Fruit fly (Drosophila melanogaster) whole organism, embryonic: ENCODE results near the gene Sirup.
A peak's percentile ranks its signal among the peaks of the same experiment; 100 is the strongest.

Experiments
- Asciz ChIP-seq: fragments of 200-800 bp; sonication (Bioruptor generic); optimal IDR thresholded peaks from 2 replicates; lab custom pipeline; 2017; ENCODE audit warnings: missing biosample characterization, mild to moderate bottlenecking, missing genetic modification characterization, missing genetic modification reagents
- B-H1 ChIP-seq: fragments of 200-800 bp; sonication (Bioruptor generic); IDR thresholded peaks from 3 replicates; pipeline ENCODE4 v1.3.6; 2022; ENCODE audit warnings: missing biosample characterization, missing genetic modification characterization
- BEAF-32 ChIP-seq: fragments of 200-800 bp; sonication (Bioruptor generic); optimal IDR thresholded peaks from 3 replicates; lab custom pipeline; 2017; ENCODE audit warnings: missing biosample characterization, missing genetic modification characterization, mild to moderate bottlenecking, moderate library complexity, missing genetic modification reagents
- Bgb ChIP-seq: fragments of 200-800 bp; sonication (Bioruptor generic); IDR thresholded peaks from 2 replicates; pipeline ENCODE4 v1.3.6; 2022; ENCODE audit warnings: missing biosample characterization, missing genetic modification characterization; ENCODE audit not compliant: partially characterized antibody
- CG10321 ChIP-seq: fragments of 200-800 bp; sonication (Bioruptor generic); IDR thresholded peaks from 2 replicates; pipeline ENCODE4 v1.3.6; 2022; ENCODE audit warnings: missing biosample characterization, missing genetic modification characterization
- CG1602 ChIP-seq: fragments of 200-800 bp; sonication (Bioruptor generic); optimal IDR thresholded peaks from 3 replicates; lab custom pipeline; 2016; ENCODE audit warnings: missing biosample characterization, missing genetic modification characterization
- CG1647 ChIP-seq: fragments of 200-800 bp; sonication (Bioruptor generic); optimal IDR thresholded peaks from 3 replicates; lab custom pipeline; 2016; ENCODE audit warnings: missing biosample characterization, missing genetic modification characterization
- CG16779 ChIP-seq: fragments of 200-800 bp; sonication (Bioruptor generic); IDR thresholded peaks from 2 replicates; pipeline ENCODE4 v1.3.6; 2022; ENCODE audit warnings: missing biosample characterization, missing genetic modification characterization
- CG17361 ChIP-seq: fragments of 200-800 bp; sonication (Bioruptor generic); IDR thresholded peaks from 3 replicates; pipeline ENCODE4 v1.3.6; 2022; ENCODE audit warnings: missing biosample characterization, missing genetic modification characterization
- CG17802 ChIP-seq: fragments of 200-800 bp; sonication (Bioruptor generic); optimal IDR thresholded peaks from 2 replicates; lab custom pipeline; 2018; ENCODE audit warnings: missing biosample characterization, mild to moderate bottlenecking, missing genetic modification characterization, moderate library complexity
- CG2889 ChIP-seq: fragments of 200-800 bp; sonication (Bioruptor generic); IDR thresholded peaks from 3 replicates; pipeline ENCODE4 v1.3.6; 2022; ENCODE audit warnings: missing biosample characterization, missing genetic modification characterization
- CG31224 ChIP-seq: fragments of 200-800 bp; sonication (Bioruptor generic); IDR thresholded peaks from 2 replicates; pipeline ENCODE4 v1.3.6; 2022; ENCODE audit warnings: missing biosample characterization, missing genetic modification characterization
- CG31388 ChIP-seq: fragments of 200-800 bp; sonication (Bioruptor generic); optimal IDR thresholded peaks from 2 replicates; lab custom pipeline; 2016; ENCODE audit warnings: missing biosample characterization, missing genetic modification characterization
- CG32532 ChIP-seq: fragments of 200-800 bp; sonication (Bioruptor generic); IDR thresholded peaks from 2 replicates; pipeline ENCODE4 v1.3.6; 2022; ENCODE audit warnings: missing biosample characterization, missing genetic modification characterization
- CG3838 ChIP-seq: fragments of 200-800 bp; sonication (Bioruptor generic); optimal IDR thresholded peaks from 3 replicates; lab custom pipeline; 2016; ENCODE audit warnings: missing biosample characterization, missing genetic modification characterization
- CG5180 ChIP-seq: fragments of 200-800 bp; sonication (Bioruptor generic); optimal IDR thresholded peaks from 3 replicates; lab custom pipeline; 2017; ENCODE audit warnings: missing biosample characterization, missing genetic modification characterization, mild to moderate bottlenecking, moderate library complexity, missing genetic modification reagents
- CG6272 ChIP-seq: fragments of 200-800 bp; sonication (Bioruptor generic); IDR thresholded peaks from 2 replicates; pipeline ENCODE4 v1.3.6; 2022; ENCODE audit warnings: missing biosample characterization, missing genetic modification characterization
- CG7928 ChIP-seq: fragments of 200-800 bp; sonication (Bioruptor generic); optimal IDR thresholded peaks from 2 replicates; lab custom pipeline; 2017; ENCODE audit warnings: missing biosample characterization, mild to moderate bottlenecking, missing genetic modification characterization
- Dek ChIP-seq: fragments of 200-800 bp; sonication (Bioruptor generic); optimal IDR thresholded peaks from 3 replicates; lab custom pipeline; 2019; ENCODE audit warnings: missing biosample characterization, mild to moderate bottlenecking, missing genetic modification characterization, moderate library complexity
- Doc3 ChIP-seq: fragments of 200-800 bp; sonication (Bioruptor generic); IDR thresholded peaks from 3 replicates; pipeline ENCODE4 v1.3.6; 2022; ENCODE audit warnings: missing biosample characterization, missing genetic modification characterization; ENCODE audit not compliant: partially characterized antibody
- Fer2 ChIP-seq: fragments of 200-800 bp; sonication (Bioruptor generic); optimal IDR thresholded peaks from 2 replicates; lab custom pipeline; 2018; ENCODE audit warnings: missing biosample characterization, mild to moderate bottlenecking, missing genetic modification characterization, moderate library complexity
- GATAe ChIP-seq: fragments of 200-800 bp; sonication (Bioruptor generic); conservative IDR thresholded peaks from 2 replicates; pipeline ENCODE4 v1.3.6; 2022; ENCODE audit warnings: missing biosample characterization, missing genetic modification characterization
- HmgZ ChIP-seq: fragments of 200-800 bp; sonication (Bioruptor generic); optimal IDR thresholded peaks from 2 replicates; lab custom pipeline; 2018; ENCODE audit warnings: missing biosample characterization, mild to moderate bottlenecking, missing genetic modification characterization
- Hsf ChIP-seq: fragments of 200-800 bp; sonication (Bioruptor generic); optimal IDR thresholded peaks from 3 replicates; lab custom pipeline; 2016; ENCODE audit warnings: missing biosample characterization, missing genetic modification characterization
- Max ChIP-seq: fragments of 200-800 bp; sonication (Bioruptor generic); optimal IDR thresholded peaks from 2 replicates; lab custom pipeline; 2016; ENCODE audit warnings: missing biosample characterization, mild to moderate bottlenecking, missing genetic modification characterization
- NC2β ChIP-seq: fragments of 200-800 bp; sonication (Bioruptor generic); optimal IDR thresholded peaks from 2 replicates; lab custom pipeline; 2016; ENCODE audit warnings: missing biosample characterization, missing genetic modification characterization
- Opbp ChIP-seq: fragments of 200-800 bp; sonication (Bioruptor generic); IDR thresholded peaks from 3 replicates; pipeline ENCODE4 v1.3.6; 2022; ENCODE audit warnings: missing biosample characterization, missing genetic modification characterization; ENCODE audit not compliant: partially characterized antibody
- Poxn ChIP-seq: fragments of 200-800 bp; sonication (Bioruptor generic); IDR thresholded peaks from 2 replicates; pipeline ENCODE4 v1.3.6; 2022; ENCODE audit warnings: missing biosample characterization, missing genetic modification characterization
- Spps ChIP-seq: fragments of 200-800 bp; sonication (Bioruptor generic); optimal IDR thresholded peaks from 2 replicates; lab custom pipeline; 2018; ENCODE audit warnings: missing biosample characterization, mild to moderate bottlenecking, missing genetic modification characterization
- Vsx1 ChIP-seq: fragments of 200-800 bp; sonication (Bioruptor generic); optimal IDR thresholded peaks from 2 replicates; lab custom pipeline; 2017; ENCODE audit warnings: missing biosample characterization, mild to moderate bottlenecking, missing genetic modification characterization, missing genetic modification reagents
- ato ChIP-seq: fragments of 200-800 bp; sonication (Bioruptor generic); IDR thresholded peaks from 2 replicates; pipeline ENCODE4 v1.3.6; 2022; ENCODE audit warnings: missing biosample characterization, missing genetic modification characterization; ENCODE audit not compliant: partially characterized antibody
- chinmo ChIP-seq: fragments of 200-800 bp; sonication (Bioruptor generic); IDR thresholded peaks from 4 replicates; pipeline ENCODE4 v1.3.6; 2022; ENCODE audit warnings: missing biosample characterization, missing genetic modification characterization; ENCODE audit not compliant: partially characterized antibody
- disco-r ChIP-seq: fragments of 200-800 bp; sonication (Bioruptor generic); optimal IDR thresholded peaks from 2 replicates; lab custom pipeline; 2016; ENCODE audit warnings: missing biosample characterization, missing genetic modification characterization
- ems ChIP-seq: fragments of 200-800 bp; sonication (Bioruptor generic); optimal IDR thresholded peaks from 3 replicates; lab custom pipeline; 2016; ENCODE audit warnings: missing biosample characterization, missing genetic modification characterization
- gem ChIP-seq: fragments of 200-800 bp; sonication (Bioruptor generic); optimal IDR thresholded peaks from 2 replicates; lab custom pipeline; 2019; ENCODE audit warnings: missing biosample characterization, mild to moderate bottlenecking, missing genetic modification characterization, moderate library complexity
- gt ChIP-seq: fragments of 200-800 bp; sonication (Bioruptor generic); IDR thresholded peaks from 2 replicates; pipeline ENCODE4 v1.3.6; 2022; ENCODE audit warnings: missing biosample characterization, missing genetic modification characterization
- ind ChIP-seq: fragments of 200-800 bp; sonication (Bioruptor generic); optimal IDR thresholded peaks from 3 replicates; lab custom pipeline; 2016; ENCODE audit warnings: missing biosample characterization, missing genetic modification characterization
- lilli ChIP-seq: fragments of 200-800 bp; sonication (Bioruptor generic); optimal IDR thresholded peaks from 3 replicates; lab custom pipeline; 2016; ENCODE audit warnings: missing biosample characterization, missing genetic modification characterization
- nmo ChIP-seq: fragments of 200-800 bp; sonication (Bioruptor generic); optimal IDR thresholded peaks from 2 replicates; lab custom pipeline; 2018; ENCODE audit warnings: missing biosample characterization, mild to moderate bottlenecking, missing genetic modification characterization, moderate library complexity
- odd ChIP-seq: fragments of 200-800 bp; sonication (Bioruptor generic); optimal IDR thresholded peaks from 2 replicates; lab custom pipeline; 2017; ENCODE audit warnings: missing biosample characterization, mild to moderate bottlenecking, missing genetic modification characterization
- ranshi ChIP-seq: fragments of 200-800 bp; sonication (Bioruptor generic); IDR thresholded peaks from 2 replicates; pipeline ENCODE4 v1.3.6; 2022; ENCODE audit warnings: missing biosample characterization, missing genetic modification characterization
- repo ChIP-seq: fragments of 200-800 bp; sonication (Bioruptor generic); optimal IDR thresholded peaks from 2 replicates; lab custom pipeline; 2016; ENCODE audit warnings: missing biosample characterization, missing genetic modification characterization
- salm ChIP-seq: fragments of 200-800 bp; sonication (Bioruptor generic); optimal IDR thresholded peaks from 2 replicates; lab custom pipeline; 2018; ENCODE audit warnings: missing biosample characterization, mild to moderate bottlenecking, missing genetic modification characterization
- sens ChIP-seq: fragments of 200-800 bp; sonication (Bioruptor generic); peaks from one replicate; lab custom pipeline; 2016; ENCODE audit warnings: missing biosample characterization, missing genetic modification characterization
- slbo ChIP-seq: fragments of 200-800 bp; sonication (Bioruptor generic); IDR thresholded peaks from 2 replicates; pipeline ENCODE4 v1.3.6; 2022; ENCODE audit warnings: missing biosample characterization, missing genetic modification characterization
- tio ChIP-seq: fragments of 200-800 bp; sonication (Bioruptor generic); optimal IDR thresholded peaks from 2 replicates; lab custom pipeline; 2017; ENCODE audit warnings: missing biosample characterization, missing genetic modification characterization, inconsistent platforms
- unc-4 ChIP-seq: fragments of 200-800 bp; sonication (Bioruptor generic); IDR thresholded peaks from 2 replicates; pipeline ENCODE4 v1.3.6; 2022; ENCODE audit warnings: missing biosample characterization, missing genetic modification characterization; ENCODE audit not compliant: partially characterized antibody
- unpg ChIP-seq: fragments of 200-800 bp; sonication (Bioruptor generic); optimal IDR thresholded peaks from 3 replicates; lab custom pipeline; 2018; ENCODE audit warnings: missing biosample characterization, mild to moderate bottlenecking, missing genetic modification characterization, moderate library complexity
- zen2 ChIP-seq: fragments of 200-800 bp; sonication (Bioruptor generic); IDR thresholded peaks from 3 replicates; pipeline ENCODE4 v1.3.6; 2022; ENCODE audit warnings: missing biosample characterization, missing genetic modification characterization; ENCODE audit not compliant: partially characterized antibody

Sirup gene

DNA sequence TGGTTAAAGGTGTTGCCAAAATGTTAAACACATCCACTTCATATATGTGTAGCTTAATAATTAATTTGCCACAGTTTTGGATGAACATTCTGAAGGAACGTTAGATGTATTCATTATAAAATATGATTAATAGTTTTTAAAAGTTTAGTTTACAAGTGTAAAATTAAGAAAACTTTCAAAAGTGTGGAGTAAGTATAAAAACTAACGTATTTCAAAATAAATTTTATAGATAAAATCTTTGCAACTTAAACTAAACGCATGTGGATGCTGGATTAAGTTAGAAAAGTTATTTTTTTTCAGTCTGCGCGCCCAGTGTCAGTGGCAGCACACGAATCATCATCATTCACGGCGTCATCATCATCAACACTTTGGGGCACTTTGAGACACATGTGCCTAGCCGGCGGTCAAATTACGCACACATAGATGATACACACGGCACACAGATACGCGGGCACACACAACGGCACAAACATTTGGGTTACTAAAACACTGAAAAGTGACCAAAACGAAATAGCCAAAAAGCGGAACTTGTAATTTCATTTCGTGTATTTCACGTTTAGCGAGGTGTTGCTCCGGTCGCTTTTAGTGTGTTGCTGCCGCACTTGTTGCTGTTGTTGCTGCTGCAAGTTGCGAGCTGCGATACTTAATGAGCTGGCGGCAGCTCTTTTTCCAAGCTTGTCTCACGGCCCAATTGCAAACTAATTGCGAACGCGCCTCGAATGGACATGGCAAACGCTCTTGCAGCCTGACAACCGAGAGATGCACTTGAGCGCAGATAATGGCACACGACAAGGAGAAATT is 41.4 kb upstream of the Sirup start (continued):
- TF ChIP-seq unc-4 (GFP tag; lab: Robert Waterston, UW) = no peak
- no peak for TF ChIP-seq gt (GFP tag; lab: Robert Waterston, UW)
- no peak for TF ChIP-seq CG6272 (GFP tag; lab: Robert Waterston, UW)
- TF ChIP-seq gem (tag; lab: Kevin White, UChicago) = peak; percentile 70
- no peak for TF ChIP-seq NC2β (GFP tag; lab: Kevin White, UChicago)
- no peak for TF ChIP-seq CG1647 (GFP tag; lab: Kevin White, UChicago)
- peak; percentile 18 for TF ChIP-seq salm (tag; lab: Kevin White, UChicago)
- TF ChIP-seq Hsf (GFP tag; lab: Kevin White, UChicago) = peak; percentile 32
- TF ChIP-seq ranshi = peak; percentile 47; the same call in 1 of the 2 replicates
- no peak for TF ChIP-seq HmgZ (tag; lab: Kevin White, UChicago)
- TF ChIP-seq CG16779 = no peak
- TF ChIP-seq Bgb = no peak
- TF ChIP-seq B-H1 = no peak
- TF ChIP-seq nmo (GFP tag; lab: Kevin White, UChicago) = peak; percentile 62
- TF ChIP-seq CG1602 (GFP tag; lab: Kevin White, UChicago) = peak; percentile 26
- TF ChIP-seq odd (GFP tag; lab: Kevin White, UChicago) = peak; percentile 78
- peak; percentile 6 for TF ChIP-seq Max (GFP tag; lab: Kevin White, UChicago)
- peak; percentile 46 for TF ChIP-seq Asciz
- TF ChIP-seq Fer2 (tag; lab: Kevin White, UChicago) = no peak
- TF ChIP-seq Spps (tag; lab: Kevin White, UChicago) = no peak
- peak; percentile 67; the same call in 2 of the 3 replicates for TF ChIP-seq CG17361 (GFP tag; lab: Robert Waterston, UW)
- no peak for TF ChIP-seq CG17802 (tag; lab: Kevin White, UChicago)
- no peak for TF ChIP-seq ato (GFP tag; lab: Robert Waterston, UW)
- TF ChIP-seq GATAe (GFP tag; lab: Robert Waterston, UW) = no peak
- TF ChIP-seq Poxn (GFP tag; lab: Robert Waterston, UW) = no peak
- TF ChIP-seq CG3838 = no peak
- TF ChIP-seq CG2889 (GFP tag; lab: Robert Waterston, UW) = no peak
- peak; percentile 10 for TF ChIP-seq Vsx1 (GFP tag; lab: Kevin White, UChicago)
- peak; percentile 91 for TF ChIP-seq sens (GFP tag; lab: Kevin White, UChicago)
- TF ChIP-seq tio (GFP tag; lab: Kevin White, UChicago) = no peak
- no peak for TF ChIP-seq Opbp (GFP tag; lab: Robert Waterston, UW)
- TF ChIP-seq CG32532 (GFP tag; lab: Robert Waterston, UW) = no peak; the same call in 1 of the 2 replicates
- no peak for TF ChIP-seq repo (GFP tag; lab: Kevin White, UChicago)
- TF ChIP-seq chinmo (GFP tag; lab: Robert Waterston, UW) = peak; percentile 72; the same call in 1 of the 4 replicates
- TF ChIP-seq CG7928 = no peak
- TF ChIP-seq CG5180 (GFP tag; lab: Kevin White, UChicago) = peak; percentile 18
- TF ChIP-seq ems (GFP tag; lab: Kevin White, UChicago) = no peak
- TF ChIP-seq disco-r = no peak
- TF ChIP-seq lilli (GFP tag; lab: Kevin White, UChicago) = peak; percentile 49
- no peak for TF ChIP-seq CG31388 (GFP tag; lab: Kevin White, UChicago)
- peak; percentile 36 for TF ChIP-seq ind (GFP tag; lab: Kevin White, UChicago)
- TF ChIP-seq CG31224 (GFP tag; lab: Robert Waterston, UW) = no peak; the same call in 1 of the 2 replicates
- peak; percentile 61 for TF ChIP-seq slbo
- TF ChIP-seq unpg (GFP tag; lab: Kevin White, UChicago) = peak; percentile 55
- no peak for TF ChIP-seq BEAF-32 (GFP tag; lab: Kevin White, UChicago)
- 0 out of 2 replicates have a peak, but pooled peaks have one; percentile 10 for TF ChIP-seq CG10321 (GFP tag; lab: Robert Waterston, UW)
- peak; percentile 20 for TF ChIP-seq Dek (tag; lab: Kevin White, UChicago)
- TF ChIP-seq zen2 (GFP tag; lab: Robert Waterston, UW) = no peak
- TF ChIP-seq Doc3 (GFP tag; lab: Robert Waterston, UW) = no peak
